Worm (Caenorhabditis elegans) whole organism, L1 larva: ENCODE results near the gene trr-1.
A peak's percentile ranks its signal among the peaks of the same experiment; 100 is the strongest.

ENCODE experiments used
- C16A3.4 ChIP-seq: fragments of 150-350 bp; optimal IDR thresholded peaks from 2 replicates; lab custom pipeline; 2014; ENCODE audit warnings: missing biosample characterization, missing genetic modification characterization
- F16B12.6 ChIP-seq: fragments of 150-350 bp; optimal IDR thresholded peaks from 2 replicates; lab custom pipeline; 2014; ENCODE audit warnings: missing biosample characterization, missing genetic modification characterization
- Y116A8C.19 ChIP-seq: sonication (generic microtip); optimal IDR thresholded peaks from 2 replicates; lab custom pipeline; 2016; ENCODE audit warnings: missing compliant biosample characterization, missing genetic modification characterization, borderline replicate concordance
- alr-1 ChIP-seq: fragments of 200-800 bp; sonication (Bioruptor generic); optimal IDR thresholded peaks from 2 replicates; lab custom pipeline; 2018; ENCODE audit warnings: borderline replicate concordance, mild to moderate bottlenecking, missing genetic modification characterization, missing compliant biosample characterization
- aly-2 ChIP-seq: fragments of 150-350 bp; optimal IDR thresholded peaks from 2 replicates; lab custom pipeline; 2014; ENCODE audit warnings: missing biosample characterization, missing genetic modification characterization
- blmp-1 ChIP-seq: fragments of 150-350 bp; optimal IDR thresholded peaks from 2 replicates; lab custom pipeline; 2014; ENCODE audit warnings: missing biosample characterization, missing genetic modification characterization
- ceh-82 ChIP-seq, 3 experiments: fragments of 150-350 bp in 1 of 3; sonication (generic microtip) in 2 of 3; optimal IDR thresholded peaks; 2 replicates each; lab custom pipeline; 2014 to 2017; ENCODE audit warnings: missing biosample characterization in 3 of 3, missing genetic modification characterization in 3 of 3
- dpl-1 ChIP-seq, 3 experiments: fragments of 150-350 bp in 2 of 3; sonication (generic microtip) in 1 of 3; optimal IDR thresholded peaks; 2 replicates each; lab custom pipeline; 2014 to 2017; ENCODE audit warnings: missing biosample characterization in 3 of 3, missing genetic modification characterization in 3 of 3, missing genetic modification reagents in 3 of 3
- efl-1 ChIP-seq, 4 experiments: fragments of 150-350 bp; optimal IDR thresholded peaks in 3 of 4; peaks in 1 of 4; 1 replicate in 1 of 4; 2 replicates in 3 of 4; lab custom pipeline; 2014; ENCODE audit warnings: missing biosample characterization in 2 of 4, missing genetic modification characterization in 2 of 4, missing genetic modification reagents in 2 of 4
- elt-3 ChIP-seq, 6 experiments: fragments of 150-350 bp in 1 of 6; sonication (generic microtip); optimal IDR thresholded peaks; 2 replicates each; lab custom pipeline; 2017 to 2018; ENCODE audit warnings: missing biosample characterization in 6 of 6, missing genetic modification characterization in 6 of 6, inconsistent platforms in 1 of 6
- fkh-4 ChIP-seq: sonication (generic microtip); optimal IDR thresholded peaks from 2 replicates; lab custom pipeline; 2016; ENCODE audit warnings: missing compliant biosample characterization, missing genetic modification characterization, borderline replicate concordance
- fkh-8 ChIP-seq: sonication (generic microtip); optimal IDR thresholded peaks from 2 replicates; lab custom pipeline; 2016; ENCODE audit warnings: mild to moderate bottlenecking, missing genetic modification characterization, missing compliant biosample characterization
- grh-1 ChIP-seq: fragments of 200-800 bp; sonication (Bioruptor generic); IDR thresholded peaks from 2 replicates; pipeline ENCODE4 v1.3.6; 2022; ENCODE audit warnings: missing genetic modification reagents, missing genetic modification characterization, missing compliant biosample characterization
- hlh-17 ChIP-seq: fragments of 200-800 bp; sonication (Bioruptor generic); optimal IDR thresholded peaks from 2 replicates; lab custom pipeline; 2018; ENCODE audit warnings: missing genetic modification characterization, mild to moderate bottlenecking, missing compliant biosample characterization, moderate library complexity, borderline replicate concordance
- hlh-4 ChIP-seq: sonication (generic microtip); optimal IDR thresholded peaks from 2 replicates; lab custom pipeline; 2016; ENCODE audit warnings: mild to moderate bottlenecking, missing genetic modification characterization, missing compliant biosample characterization
- hpl-2 ChIP-seq: fragments of 150-350 bp; optimal IDR thresholded peaks from 2 replicates; lab custom pipeline; 2014; ENCODE audit warnings: missing biosample characterization, missing genetic modification reagents, missing genetic modification characterization
- irx-1 ChIP-seq: sonication (generic microtip); optimal IDR thresholded peaks from 2 replicates; lab custom pipeline; 2016; ENCODE audit warnings: missing genetic modification characterization, missing compliant biosample characterization
- lin-14 ChIP-seq: fragments of 200-800 bp; sonication (Bioruptor generic); optimal IDR thresholded peaks from 2 replicates; lab custom pipeline; 2018; ENCODE audit warnings: mild to moderate bottlenecking, missing genetic modification characterization, moderate library complexity, missing compliant biosample characterization
- lin-35 ChIP-seq, 2 experiments: fragments of 150-350 bp; optimal IDR thresholded peaks; 2 replicates each; lab custom pipeline; 2014; ENCODE audit warnings: missing biosample characterization in 2 of 2, missing genetic modification characterization in 2 of 2, missing genetic modification reagents in 2 of 2
- lsy-2 ChIP-seq, 2 experiments: fragments of 150-350 bp; optimal IDR thresholded peaks; 2 replicates each; lab custom pipeline; 2014; ENCODE audit warnings: missing biosample characterization in 2 of 2, missing genetic modification characterization in 2 of 2
- mdl-1 ChIP-seq, 2 experiments: fragments of 150-350 bp; optimal IDR thresholded peaks; 2 replicates each; lab custom pipeline; 2014 to 2017; ENCODE audit warnings: missing biosample characterization in 2 of 2, missing genetic modification characterization in 2 of 2, inconsistent platforms in 1 of 2
- mef-2 ChIP-seq: fragments of 150-350 bp; optimal IDR thresholded peaks from 2 replicates; lab custom pipeline; 2014; ENCODE audit warnings: missing biosample characterization, missing genetic modification characterization
- mep-1 ChIP-seq: fragments of 150-350 bp; optimal IDR thresholded peaks from 2 replicates; lab custom pipeline; 2014; ENCODE audit warnings: missing biosample characterization, missing genetic modification characterization
- nhr-12 ChIP-seq: sonication (generic microtip); optimal IDR thresholded peaks from 2 replicates; lab custom pipeline; 2017; ENCODE audit warnings: missing biosample characterization, missing genetic modification characterization
- nhr-19 ChIP-seq: fragments of 200-800 bp; sonication (Bioruptor generic); conservative IDR thresholded peaks from 2 replicates; pipeline ENCODE4 v1.3.6; 2022; ENCODE audit warnings: missing genetic modification characterization, missing compliant biosample characterization
- nhr-20 ChIP-seq: sonication (generic microtip); optimal IDR thresholded peaks from 2 replicates; lab custom pipeline; 2016; ENCODE audit warnings: mild to moderate bottlenecking, missing genetic modification characterization, missing compliant biosample characterization
- nhr-237 ChIP-seq: fragments of 150-350 bp; optimal IDR thresholded peaks from 2 replicates; lab custom pipeline; 2014; ENCODE audit warnings: missing biosample characterization, missing genetic modification characterization
- nhr-71 ChIP-seq: sonication (generic microtip); optimal IDR thresholded peaks from 2 replicates; lab custom pipeline; 2016; ENCODE audit warnings: mild to moderate bottlenecking, missing genetic modification characterization, moderate library complexity, missing compliant biosample characterization
- nhr-77 ChIP-seq: fragments of 150-350 bp; optimal IDR thresholded peaks from 2 replicates; lab custom pipeline; 2014; ENCODE audit warnings: missing biosample characterization, missing genetic modification characterization
- nhr-85 ChIP-seq: sonication (generic microtip); peaks from one replicate; lab custom pipeline; 2016; ENCODE audit warnings: missing genetic modification characterization, inconsistent platforms, missing compliant biosample characterization
- snu-23 ChIP-seq: sonication (generic microtip); optimal IDR thresholded peaks from 2 replicates; lab custom pipeline; 2016; ENCODE audit warnings: missing genetic modification characterization, missing compliant biosample characterization
- tlp-1 ChIP-seq: fragments of 150-350 bp; optimal IDR thresholded peaks from 2 replicates; lab custom pipeline; 2014; ENCODE audit warnings: missing biosample characterization, missing genetic modification characterization
- vab-15 ChIP-seq: sonication (generic microtip); optimal IDR thresholded peaks from 2 replicates; lab custom pipeline; 2017; ENCODE audit warnings: missing genotype, mild to moderate bottlenecking, missing genetic modification characterization, missing compliant biosample characterization

trr-1 gene

DNA sequence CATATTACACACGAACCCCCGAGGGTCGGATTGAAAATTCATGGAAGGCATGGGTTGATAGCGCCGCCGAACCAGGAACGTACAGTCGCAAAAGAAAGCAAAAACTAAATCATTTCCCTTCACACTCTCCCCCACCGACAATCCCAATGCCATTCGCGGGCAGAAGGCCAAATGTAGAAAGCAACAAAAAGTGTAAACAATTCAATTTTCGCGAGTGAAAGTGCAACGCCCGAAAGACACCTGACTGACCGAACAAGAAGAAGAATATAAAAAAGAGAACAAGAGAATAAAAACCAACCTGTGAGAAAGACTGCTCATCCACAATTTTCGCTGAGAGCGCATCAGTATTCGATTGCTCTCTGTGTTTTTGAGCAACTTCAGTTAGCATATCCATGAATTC is 58.0 kb downstream of the trr-1 start:
- TF ChIP-seq blmp-1 (tag; lab: Kevin White, UChicago) (peak; percentile 100), nhr-71 (tag; lab: Kevin White, UChicago) (peak; percentile 18), alr-1 (tag; lab: Kevin White, UChicago) (no peak), C16A3.4 (tag; lab: Kevin White, UChicago) (peak; percentile 22), grh-1 (GFP tag; lab: Robert Waterston, UW) (no peak), F16B12.6 (tag; lab: Kevin White, UChicago) (no peak), vab-15 (tag; lab: Kevin White, UChicago) (no peak), nhr-85 (tag; lab: Kevin White, UChicago) (peak; percentile 75), lin-35 (GFP tag; optimal IDR thresholded peaks at IDR 0.05; lab: Kevin White, UChicago) (peak in 1 of 2 experiments; percentile 14), dpl-1 (GFP tag; optimal IDR thresholded peaks at IDR 0.05; lab: Kevin White, UChicago) (peak in 1 of 3 experiments; percentile 12), mep-1 (no peak), nhr-20 (tag; lab: Kevin White, UChicago) (peak; percentile 27), lsy-2 (tag; optimal IDR thresholded peaks at IDR 0.05; lab: Kevin White, UChicago) (peak; percentile 5 to 24), mef-2 (tag; lab: Kevin White, UChicago) (no peak), Y116A8C.19 (no peak), snu-23 (GFP tag; lab: Kevin White, UChicago) (peak; percentile 1), nhr-19 (GFP tag; lab: Robert Waterston, UW) (no peak), elt-3 (tag; optimal IDR thresholded peaks at IDR 0.05; lab: Kevin White, UChicago) (peak in 1 of 6 experiments; percentile 55), hlh-4 (tag; lab: Kevin White, UChicago) (no peak), hlh-17 (no peak), mdl-1 (tag; optimal IDR thresholded peaks at IDR 0.05; lab: Kevin White, UChicago) (peak in 1 of 2 experiments; percentile 26), fkh-4 (tag; lab: Kevin White, UChicago) (no peak), irx-1 (tag; lab: Kevin White, UChicago) (no peak), efl-1 (optimal IDR thresholded peaks at IDR 0.05; lab: Kevin White, UChicago) (no peak), efl-1 (GFP tag; optimal IDR thresholded peaks at IDR 0.05 in 1 of 2; lab: Kevin White, UChicago) (no peak), nhr-237 (no peak), lin-14 (peak; percentile 85), hpl-2 (GFP tag; lab: Kevin White, UChicago) (no peak)

DNA sequence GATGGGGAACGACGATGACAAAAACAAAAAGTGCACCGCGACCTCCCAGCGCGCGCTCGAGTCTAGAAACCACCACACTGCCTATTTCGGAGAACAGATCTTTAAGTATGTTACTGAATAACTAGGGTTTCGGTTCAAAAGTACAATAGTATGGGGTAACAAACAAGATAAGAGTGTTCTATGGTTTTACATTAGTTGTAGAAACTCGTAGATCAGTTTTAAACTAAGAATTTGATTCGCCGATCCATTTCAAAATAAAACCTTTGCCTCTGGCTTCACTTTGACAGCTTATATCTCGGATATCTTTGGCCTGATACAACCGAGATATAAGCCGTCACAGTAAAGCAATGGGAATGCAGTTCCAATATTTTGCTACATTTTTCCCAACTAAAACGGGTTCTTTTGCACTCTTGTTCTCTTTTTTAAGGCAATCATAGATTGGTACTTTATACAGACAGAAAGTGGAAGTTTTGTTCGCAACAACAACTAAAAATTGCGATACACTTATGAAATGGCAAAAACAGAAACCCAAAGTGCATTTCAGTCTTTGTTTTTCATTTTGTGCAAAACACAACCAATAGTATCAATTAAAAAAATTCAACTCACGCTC is 59.3 kb downstream of the trr-1 start:
- TF ChIP-seq efl-1 (optimal IDR thresholded peaks at IDR 0.05; lab: Kevin White, UChicago) (no peak), efl-1 (GFP tag; optimal IDR thresholded peaks at IDR 0.05 in 1 of 2; lab: Kevin White, UChicago) (peak in 1 of 2 experiments; percentile 58), vab-15 (tag; lab: Kevin White, UChicago) (no peak), snu-23 (GFP tag; lab: Kevin White, UChicago) (no peak)
- TF ChIP-seq, all 84 proteins: peak for 1

DNA sequence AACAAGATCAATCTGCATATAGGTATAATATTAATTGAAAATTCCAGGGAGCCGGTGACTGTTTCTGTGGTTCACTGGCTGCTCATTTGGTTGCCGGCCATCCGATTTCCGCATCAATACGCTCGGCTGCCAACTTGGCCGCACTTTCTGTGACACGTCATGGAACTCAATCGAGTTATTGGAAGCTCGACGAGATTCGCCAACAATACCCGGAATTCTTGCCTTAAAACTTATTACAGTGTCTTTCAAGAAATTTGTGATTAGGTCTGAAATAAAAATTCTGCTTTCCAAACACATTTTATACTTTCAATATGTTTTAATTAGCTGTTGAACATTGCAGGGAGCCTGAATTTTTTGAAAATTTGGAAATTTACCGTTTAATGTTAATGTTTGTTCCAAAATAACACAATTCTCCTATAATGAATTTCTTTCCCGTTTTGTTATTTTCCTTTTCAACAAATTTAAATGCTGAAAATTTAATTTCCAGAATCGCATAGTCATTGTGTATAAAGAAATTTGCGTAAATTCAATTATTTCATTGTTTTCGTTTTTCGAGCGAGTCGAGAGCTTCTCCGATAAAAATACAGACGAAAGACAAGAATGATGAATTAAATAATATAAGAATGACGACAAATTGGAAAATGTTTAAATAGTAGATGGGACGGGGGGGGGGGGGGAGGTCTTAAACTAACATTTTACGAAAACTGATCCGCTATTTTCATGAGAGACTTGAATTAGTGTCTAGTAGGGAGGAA is 61.4 kb downstream of the trr-1 start:
- TF ChIP-seq tlp-1 (no peak), nhr-77 (tag; lab: Kevin White, UChicago) (no peak), lsy-2 (tag; optimal IDR thresholded peaks at IDR 0.05; lab: Kevin White, UChicago) (no peak), aly-2 (peak; percentile 61), fkh-8 (tag; lab: Kevin White, UChicago) (peak; percentile 36), nhr-85 (tag; lab: Kevin White, UChicago) (no peak)

DNA sequence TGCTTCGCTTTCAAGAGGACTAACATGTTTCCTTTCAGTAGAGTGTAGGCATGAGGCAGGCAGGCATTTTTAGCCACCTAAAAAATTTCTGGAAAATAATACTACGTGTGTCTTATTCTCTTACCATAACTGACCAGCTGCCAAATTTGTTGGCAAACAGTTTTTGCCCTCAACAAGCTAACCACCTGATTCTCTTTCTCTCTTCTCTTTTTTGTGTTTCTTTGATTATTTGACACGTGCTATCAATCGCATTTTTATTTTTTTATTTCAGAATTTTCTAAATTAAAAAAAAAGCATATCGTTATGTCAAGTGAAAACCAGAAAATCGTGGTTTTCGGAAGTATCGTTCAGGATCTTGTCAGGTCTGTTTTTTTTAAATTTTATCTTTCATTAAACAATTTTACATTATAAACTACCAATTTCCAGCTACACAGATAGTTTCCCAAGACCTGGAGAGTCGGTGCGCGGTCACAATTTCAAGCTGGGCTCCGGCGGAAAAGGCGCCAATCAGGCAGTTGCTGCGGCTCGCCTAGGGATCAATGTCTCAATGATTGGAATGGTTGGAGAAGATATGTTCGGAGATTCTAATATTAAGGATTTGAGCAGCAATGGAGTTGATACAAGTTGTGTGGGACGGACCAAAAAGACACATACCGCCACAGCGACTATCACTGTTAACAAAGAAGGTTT is 63.5 kb downstream of the trr-1 start, which contains the start of gene F07A11.5:
Gene F07A11.5, plus strand, starts transcription at position 267 of the 690 bp plus-strand sequence.
- TF ChIP-seq efl-1 (optimal IDR thresholded peaks at IDR 0.05; lab: Kevin White, UChicago) (no peak), efl-1 (GFP tag; optimal IDR thresholded peaks at IDR 0.05 in 1 of 2; lab: Kevin White, UChicago) (peak in 1 of 2 experiments; percentile 52), ceh-82 (tag; optimal IDR thresholded peaks at IDR 0.05; lab: Kevin White, UChicago) (no peak), nhr-12 (tag; lab: Kevin White, UChicago) (no peak)
- TF ChIP-seq, all 84 proteins: peak for 1
